Worm (Caenorhabditis elegans) whole organism, young adult: ENCODE results near the gene F23D12.1.

Experiments
- B0035.1 ChIP-seq: sonication (generic microtip); optimal IDR thresholded peaks from 2 replicates; lab custom pipeline; 2016; ENCODE audit warnings: missing genetic modification characterization, mild to moderate bottlenecking, missing compliant biosample characterization, missing genotype, missing genetic modification reagents
- B0261.1 ChIP-seq: sonication (generic microtip); optimal IDR thresholded peaks from 2 replicates; lab custom pipeline; 2016; ENCODE audit warnings: mild to moderate bottlenecking, missing genetic modification characterization, moderate library complexity, missing compliant biosample characterization
- C06A6.2 ChIP-seq: fragments of 200-800 bp; sonication (Bioruptor generic); conservative IDR thresholded peaks from 2 replicates; pipeline ENCODE4 v1.3.6; 2022; ENCODE audit warnings: missing genetic modification characterization, missing compliant biosample characterization
- F22D6.2 ChIP-seq: sonication (generic microtip); optimal IDR thresholded peaks from 2 replicates; lab custom pipeline; 2016; ENCODE audit warnings: mild to moderate bottlenecking, missing genetic modification characterization, missing compliant biosample characterization
- F39B2.1 ChIP-seq: fragments of 200-800 bp; sonication (Bioruptor generic); IDR thresholded peaks from 2 replicates; pipeline ENCODE4 v1.3.6; 2022; ENCODE audit warnings: missing genetic modification reagents, missing genetic modification characterization, missing compliant biosample characterization
- F52B5.7 ChIP-seq: sonication (generic microtip); optimal IDR thresholded peaks from 2 replicates; lab custom pipeline; 2016; ENCODE audit warnings: mild to moderate bottlenecking, missing genetic modification characterization, missing compliant biosample characterization
- F57C9.4 ChIP-seq: sonication (generic microtip); optimal IDR thresholded peaks from 2 replicates; lab custom pipeline; 2017; ENCODE audit warnings: mild to moderate bottlenecking, missing genetic modification characterization, missing compliant biosample characterization
- Y53F4B.3 ChIP-seq: fragments of 200-800 bp; sonication (Bioruptor generic); IDR thresholded peaks from 2 replicates; pipeline ENCODE4 v1.3.6; 2022; ENCODE audit warnings: missing genetic modification reagents, missing genetic modification characterization, missing compliant biosample characterization
- Y53G8AR.9 ChIP-seq: fragments of 200-800 bp; sonication (Bioruptor generic); conservative IDR thresholded peaks from 2 replicates; pipeline ENCODE4 v1.3.6; 2022; ENCODE audit warnings: missing genetic modification reagents, missing genetic modification characterization, missing compliant biosample characterization
- Y79H2A.3 ChIP-seq: fragments of 200-800 bp; sonication (Bioruptor generic); conservative IDR thresholded peaks from 2 replicates; pipeline ENCODE4 v1.3.6; 2022; ENCODE audit warnings: missing genetic modification reagents, missing genetic modification characterization, missing compliant biosample characterization
- akir-1 ChIP-seq: fragments of 200-800 bp; sonication (Bioruptor generic); optimal IDR thresholded peaks from 2 replicates; lab custom pipeline; 2018; ENCODE audit warnings: mild to moderate bottlenecking, missing genetic modification characterization, moderate library complexity, missing compliant biosample characterization
- atf-7 ChIP-seq: sonication (generic microtip); optimal IDR thresholded peaks from 2 replicates; lab custom pipeline; 2017; ENCODE audit warnings: mild to moderate bottlenecking, missing genetic modification characterization, missing compliant biosample characterization
- attf-5 ChIP-seq: fragments of 200-800 bp; sonication (Bioruptor generic); optimal IDR thresholded peaks from 2 replicates; lab custom pipeline; 2018; ENCODE audit warnings: mild to moderate bottlenecking, missing genetic modification characterization, missing compliant biosample characterization
- attf-6 ChIP-seq: fragments of 200-800 bp; sonication (Bioruptor generic); IDR thresholded peaks from 2 replicates; pipeline ENCODE4 v1.3.6; 2022; ENCODE audit warnings: missing genetic modification reagents, missing genetic modification characterization, missing compliant biosample characterization
- cebp-1 ChIP-seq, 2 experiments: fragments of 200-800 bp in 1 of 2; sonication (Bioruptor generic) in 1 of 2; sonication (generic microtip) in 1 of 2; IDR thresholded peaks in 1 of 2; optimal IDR thresholded peaks in 1 of 2; 2 replicates each; pipeline versions ENCODE4 v1.3.6 to Lab custom; 2017 to 2022; ENCODE audit warnings: missing compliant biosample characterization in 2 of 2, missing genetic modification characterization in 2 of 2, mild to moderate bottlenecking in 1 of 2, missing genetic modification reagents in 1 of 2, moderate library complexity in 1 of 2
- ceh-27 ChIP-seq: fragments of 200-800 bp; sonication (Bioruptor generic); optimal IDR thresholded peaks from 2 replicates; lab custom pipeline; 2018; ENCODE audit warnings: mild to moderate bottlenecking, missing genetic modification characterization, moderate library complexity, missing compliant biosample characterization
- ceh-91 ChIP-seq: fragments of 200-800 bp; sonication (Bioruptor generic); IDR thresholded peaks from 2 replicates; pipeline ENCODE4 v1.3.6; 2022; ENCODE audit warnings: missing genetic modification reagents, missing genetic modification characterization, missing compliant biosample characterization
- egl-44 ChIP-seq: fragments of 200-800 bp; sonication (Bioruptor generic); IDR thresholded peaks from 2 replicates; pipeline ENCODE4 v1.3.6; 2022; ENCODE audit warnings: missing genetic modification reagents, missing genetic modification characterization, missing compliant biosample characterization
- egrh-3 ChIP-seq: fragments of 200-800 bp; sonication (Bioruptor generic); IDR thresholded peaks from 2 replicates; pipeline ENCODE4 v1.3.6; 2022; ENCODE audit warnings: missing genetic modification reagents, missing genetic modification characterization, missing compliant biosample characterization
- ekl-4 ChIP-seq: fragments of 200-800 bp; sonication (Bioruptor generic); IDR thresholded peaks from 2 replicates; pipeline ENCODE4 v1.3.6; 2022; ENCODE audit warnings: missing genetic modification reagents, missing genetic modification characterization, missing compliant biosample characterization
- gei-17 ChIP-seq: fragments of 200-800 bp; sonication (Bioruptor generic); optimal IDR thresholded peaks from 2 replicates; lab custom pipeline; 2018; ENCODE audit warnings: mild to moderate bottlenecking, missing genetic modification characterization, missing compliant biosample characterization
- him-1 ChIP-seq: sonication (generic microtip); optimal IDR thresholded peaks from 2 replicates; lab custom pipeline; 2016; ENCODE audit warnings: missing genotype, missing genetic modification reagents, missing genetic modification characterization, missing compliant biosample characterization
- hsf-1 ChIP-seq: fragments of 200-800 bp; sonication (Bioruptor generic); IDR thresholded peaks from 2 replicates; pipeline ENCODE4 v1.3.6; 2022; ENCODE audit warnings: missing genetic modification reagents, missing genetic modification characterization, missing compliant biosample characterization
- lag-1 ChIP-seq: fragments of 200-800 bp; sonication (Bioruptor generic); IDR thresholded peaks from 2 replicates; pipeline ENCODE4 v1.3.6; 2022; ENCODE audit warnings: missing genetic modification reagents, missing genetic modification characterization, missing compliant biosample characterization
- let-526 ChIP-seq: fragments of 200-800 bp; sonication (Bioruptor generic); IDR thresholded peaks from 2 replicates; pipeline ENCODE4 v1.3.6; 2022; ENCODE audit warnings: missing genetic modification reagents, missing genetic modification characterization, missing compliant biosample characterization
- lin-26 ChIP-seq: fragments of 200-800 bp; sonication (Bioruptor generic); IDR thresholded peaks from 2 replicates; pipeline ENCODE4 v1.3.6; 2022; ENCODE audit warnings: missing genetic modification reagents, missing genetic modification characterization, missing compliant biosample characterization
- lin-35 ChIP-seq, 3 experiments: fragments of 150-350 bp in 2 of 3; sonication (generic microtip) in 1 of 3; optimal IDR thresholded peaks; 2 replicates each; lab custom pipeline; 2014 to 2018; ENCODE audit warnings: missing biosample characterization in 3 of 3, missing genetic modification characterization in 3 of 3, missing genetic modification reagents in 3 of 3
- lin-40 ChIP-seq: sonication (generic microtip); optimal IDR thresholded peaks from 2 replicates; lab custom pipeline; 2016; ENCODE audit warnings: missing genetic modification characterization, mild to moderate bottlenecking, missing compliant biosample characterization, missing genotype, missing genetic modification reagents
- madf-3 ChIP-seq: fragments of 200-800 bp; sonication (Bioruptor generic); IDR thresholded peaks from 2 replicates; pipeline ENCODE4 v1.3.6; 2022; ENCODE audit warnings: missing genetic modification reagents, missing genetic modification characterization, missing compliant biosample characterization
- madf-6 ChIP-seq: fragments of 200-800 bp; sonication (Bioruptor generic); IDR thresholded peaks from 2 replicates; pipeline ENCODE4 v1.3.6; 2022; ENCODE audit warnings: missing genetic modification reagents, missing genetic modification characterization, missing compliant biosample characterization
- nfyb-1 ChIP-seq: fragments of 200-800 bp; sonication (Bioruptor generic); IDR thresholded peaks from 2 replicates; pipeline ENCODE4 v1.3.6; 2022; ENCODE audit warnings: missing genetic modification reagents, missing genetic modification characterization, missing compliant biosample characterization
- nhr-179 ChIP-seq: sonication (generic microtip); optimal IDR thresholded peaks from 2 replicates; lab custom pipeline; 2016; ENCODE audit warnings: mild to moderate bottlenecking, missing genetic modification characterization, missing compliant biosample characterization
- nhr-90 ChIP-seq: sonication (generic microtip); optimal IDR thresholded peaks from 2 replicates; lab custom pipeline; 2016; ENCODE audit warnings: missing genotype, mild to moderate bottlenecking, missing genetic modification characterization, missing compliant biosample characterization
- pbrm-1 ChIP-seq: fragments of 200-800 bp; sonication (Bioruptor generic); IDR thresholded peaks from 2 replicates; pipeline ENCODE4 v1.3.6; 2022; ENCODE audit warnings: missing genetic modification reagents, missing genetic modification characterization, missing compliant biosample characterization
- pha-4 ChIP-seq: fragments of 150-350 bp; sonication (generic microtip); optimal IDR thresholded peaks from 2 replicates; lab custom pipeline; 2014; ENCODE audit warnings: missing biosample characterization, missing genetic modification reagents, missing genetic modification characterization
- rcor-1 ChIP-seq: fragments of 200-800 bp; sonication (Bioruptor generic); IDR thresholded peaks from 2 replicates; pipeline ENCODE4 v1.3.6; 2022; ENCODE audit warnings: missing genetic modification reagents, missing genetic modification characterization, missing compliant biosample characterization
- rec-8 ChIP-seq, 2 experiments: sonication (generic microtip); optimal IDR thresholded peaks; 2 replicates each; lab custom pipeline; 2016; ENCODE audit warnings: mild to moderate bottlenecking in 2 of 2, missing genetic modification characterization in 2 of 2, missing genetic modification reagents in 2 of 2, missing genotype in 2 of 2, missing biosample characterization in 1 of 2, missing compliant biosample characterization in 1 of 2, moderate library complexity in 1 of 2
- repo-1 ChIP-seq: sonication (generic microtip); optimal IDR thresholded peaks from 2 replicates; lab custom pipeline; 2017; ENCODE audit warnings: mild to moderate bottlenecking, missing genetic modification characterization, missing compliant biosample characterization
- rpc-1 ChIP-seq, 2 experiments: fragments of 150-350 bp in 1 of 2; sonication (generic microtip) in 1 of 2; optimal IDR thresholded peaks; 2 replicates each; lab custom pipeline; 2014 to 2018; ENCODE audit warnings: missing biosample characterization in 1 of 2, missing genetic modification characterization in 1 of 2, missing genetic modification reagents in 1 of 2, missing genotype in 1 of 2
- sdz-38 ChIP-seq: sonication (generic microtip); optimal IDR thresholded peaks from 2 replicates; lab custom pipeline; 2016; ENCODE audit warnings: missing genotype, missing genetic modification characterization, missing compliant biosample characterization
- snpc-3.4 ChIP-seq: sonication (generic microtip); optimal IDR thresholded peaks from 2 replicates; lab custom pipeline; 2017; ENCODE audit warnings: missing genetic modification characterization, mild to moderate bottlenecking, missing compliant biosample characterization, antibody characterized with exemption, moderate library complexity, missing genotype, missing genetic modification reagents
- snpc-4 ChIP-seq, 5 experiments: fragments of 150-350 bp in 1 of 5; sonication (generic microtip) in 4 of 5; optimal IDR thresholded peaks; 2 replicates each; lab custom pipeline; 2014 to 2018; ENCODE audit warnings: missing genetic modification characterization in 5 of 5, missing biosample characterization in 3 of 5, antibody characterized with exemption in 2 of 5, mild to moderate bottlenecking in 2 of 5, missing compliant biosample characterization in 2 of 5, missing genotype in 2 of 5, moderate library complexity in 2 of 5, missing genetic modification reagents in 1 of 5
- tbp1 ChIP-seq: fragments of 200-800 bp; sonication (Bioruptor generic); optimal IDR thresholded peaks from 2 replicates; lab custom pipeline; 2018; ENCODE audit warnings: mild to moderate bottlenecking, missing genetic modification characterization, missing compliant biosample characterization
- ztf-28 ChIP-seq: fragments of 200-800 bp; sonication (Bioruptor generic); IDR thresholded peaks from 2 replicates; pipeline ENCODE4 v1.3.6; 2022; ENCODE audit warnings: missing genetic modification reagents, missing genetic modification characterization, missing compliant biosample characterization
- ztf-6 ChIP-seq: fragments of 200-800 bp; sonication (Bioruptor generic); IDR thresholded peaks from 2 replicates; pipeline ENCODE4 v1.3.6; 2022; ENCODE audit warnings: missing genetic modification reagents, missing genetic modification characterization, missing compliant biosample characterization

F23D12.1 gene

DNA sequence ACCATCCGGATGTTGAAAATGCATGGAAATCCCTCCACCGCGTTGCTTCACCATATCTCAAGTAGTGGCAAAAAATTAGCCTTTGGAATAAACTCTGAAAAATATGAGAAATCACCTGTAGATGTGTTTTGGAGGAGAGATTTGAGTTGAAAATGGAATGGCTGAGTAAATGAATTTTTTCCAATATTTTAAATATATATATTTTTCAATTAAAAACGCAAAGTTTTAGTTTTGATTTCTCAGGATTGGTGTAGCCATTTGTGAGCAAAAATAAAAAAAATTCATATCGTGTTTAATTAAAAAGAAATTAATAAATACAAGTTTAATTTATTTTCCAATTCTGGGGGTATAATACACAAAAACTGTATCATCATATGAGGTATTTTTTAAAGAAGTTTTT lies at the start of gene F23D12.1:
Gene F23D12.1 (minus strand): TSS at position 101 of the 400 bp plus-strand sequence.
- TF ChIP-seq F22D6.2 (no peak), snpc-3.4 (tag; lab: Kevin White, UChicago) (no peak), rec-8 (tag; optimal IDR thresholded peaks at IDR 0.05; lab: Kevin White, UChicago) (no peak), madf-6 (GFP tag; lab: Robert Waterston, UW) (no peak), C06A6.2 (GFP tag; lab: Robert Waterston, UW) (no peak), Y53G8AR.9 (no peak), rpc-1 (optimal IDR thresholded peaks at IDR 0.05; lab: Kevin White, UChicago) (no peak), rpc-1 (tag; optimal IDR thresholded peaks at IDR 0.05; lab: Kevin White, UChicago) (no peak), attf-6 (GFP tag; lab: Robert Waterston, UW) (no peak), cebp-1 (GFP tag; IDR thresholded peaks at IDR 0.05; lab: Robert Waterston, UW) (no peak), cebp-1 (tag; optimal IDR thresholded peaks at IDR 0.05; lab: Kevin White, UChicago) (no peak), Y79H2A.3 (GFP tag; lab: Robert Waterston, UW) (no peak), lin-26 (GFP tag; lab: Robert Waterston, UW) (no peak), ekl-4 (no peak), repo-1 (no peak)

- TF ChIP-seq ceh-27 (GFP tag; lab: Kevin White, UChicago) (no peak), Y79H2A.3 (GFP tag; lab: Robert Waterston, UW) (no peak), nfyb-1 (GFP tag; lab: Robert Waterston, UW) (peak; percentile 61; the same call in 1 of the 2 replicates), B0035.1 (tag; lab: Kevin White, UChicago) (no peak), F39B2.1 (GFP tag; lab: Robert Waterston, UW) (no peak), rcor-1 (GFP tag; lab: Robert Waterston, UW) (no peak), Y53F4B.3 (no peak), F52B5.7 (no peak), nhr-179 (tag; lab: Kevin White, UChicago) (peak; percentile 25), akir-1 (GFP tag; lab: Kevin White, UChicago) (no peak), him-1 (tag; lab: Kevin White, UChicago) (no peak), F22D6.2 (no peak), snpc-4 (GFP tag; optimal IDR thresholded peaks at IDR 0.05; lab: Kevin White, UChicago) (peak; percentile 56), snpc-4 (tag; optimal IDR thresholded peaks at IDR 0.05; lab: Kevin White, UChicago) (peak; percentile 90 to 98 (median 96)), gei-17 (GFP tag; lab: Kevin White, UChicago) (no peak), B0261.1 (peak; percentile 51), lin-40 (tag; lab: Kevin White, UChicago) (peak; percentile 49), pbrm-1 (GFP tag; lab: Robert Waterston, UW) (0 out of 2 replicates have a peak, but pooled peaks have one; percentile 17), tbp1 (GFP tag; lab: Kevin White, UChicago) (peak; percentile 53), let-526 (no peak), lag-1 (GFP tag; lab: Robert Waterston, UW) (no peak), cebp-1 (GFP tag; IDR thresholded peaks at IDR 0.05; lab: Robert Waterston, UW) (peak; percentile 71; the same call in 1 of the 2 replicates), cebp-1 (tag; optimal IDR thresholded peaks at IDR 0.05; lab: Kevin White, UChicago) (peak; percentile 83), lin-26 (GFP tag; lab: Robert Waterston, UW) (peak; percentile 45; the same call in 1 of the 2 replicates), egl-44 (GFP tag; lab: Robert Waterston, UW) (peak; percentile 9; the same call in 1 of the 2 replicates), ztf-28 (no peak), hsf-1 (no peak), sdz-38 (tag; lab: Kevin White, UChicago) (no peak), nhr-90 (tag; lab: Kevin White, UChicago) (no peak), madf-3 (GFP tag; lab: Robert Waterston, UW) (0 out of 2 replicates have a peak, but pooled peaks have one; percentile 64), ceh-91 (GFP tag; lab: Robert Waterston, UW) (no peak), pha-4 (no peak), atf-7 (tag; lab: Kevin White, UChicago) (no peak), ekl-4 (no peak), lin-35 (GFP tag; optimal IDR thresholded peaks at IDR 0.05; lab: Kevin White, UChicago) (no peak), egrh-3 (no peak), attf-5 (no peak), F57C9.4 (tag; lab: Kevin White, UChicago) (no peak), ztf-6 (GFP tag; lab: Robert Waterston, UW) (no peak)
Observed at ce11 chrX:14477338-14477737, 49.4 kb upstream of the F23D12.1 start.
